Worm (Caenorhabditis elegans) whole organism, L2 larva: ENCODE measurements around the gene hsp-16.41.

ENCODE experiments used
- sma-9 ChIP-seq, 2 experiments: fragments of 150-350 bp in 1 of 2; sonication (generic microtip) in 1 of 2; optimal IDR thresholded peaks; 2 replicates each; lab custom pipeline; 2014 to 2016; ENCODE audit warnings: missing genetic modification characterization in 2 of 2, mild to moderate bottlenecking in 1 of 2, missing biosample characterization in 1 of 2, missing compliant biosample characterization in 1 of 2, missing genetic modification reagents in 1 of 2, moderate library complexity in 1 of 2
- unc-39 ChIP-seq: fragments of 150-350 bp; optimal IDR thresholded peaks from 2 replicates; lab custom pipeline; 2014; ENCODE audit warnings: missing biosample characterization, missing genetic modification characterization
- unc-62 ChIP-seq: fragments of 150-350 bp; optimal IDR thresholded peaks from 2 replicates; lab custom pipeline; 2014; ENCODE audit warnings: missing biosample characterization, missing genetic modification reagents, missing genetic modification characterization

- TF ChIP-seq unc-39 (tag; lab: Kevin White, UChicago) (no peak), sma-9 (GFP tag; optimal IDR thresholded peaks at IDR 0.05; lab: Kevin White, UChicago) (no peak), sma-9 (tag; optimal IDR thresholded peaks at IDR 0.05; lab: Kevin White, UChicago) (no peak), unc-62 (GFP tag; lab: Kevin White, UChicago) (no peak)
Measured at ce11 chrV:1781922-1782321, 23.1 kb upstream of the hsp-16.41 start, which contains the start of gene F36H9.5.
